Fruit fly (Drosophila melanogaster) whole organism, adult: ENCODE results near the gene ova.

Source experiments
- CG11617 ChIP-seq: fragments of 200-800 bp; sonication (Bioruptor generic); optimal IDR thresholded peaks from 2 replicates; lab custom pipeline; 2017; ENCODE audit warnings: mild to moderate bottlenecking, missing biosample characterization, missing genetic modification reagents, missing genetic modification characterization
- CG12768 ChIP-seq: fragments of 200-800 bp; sonication (Bioruptor generic); optimal IDR thresholded peaks from 2 replicates; lab custom pipeline; 2017; ENCODE audit warnings: missing biosample characterization, missing genetic modification characterization, mild to moderate bottlenecking, moderate library complexity, missing genetic modification reagents
- CG14711 ChIP-seq: fragments of 200-800 bp; sonication (Bioruptor generic); optimal IDR thresholded peaks from 2 replicates; lab custom pipeline; 2018; ENCODE audit warnings: missing biosample characterization, mild to moderate bottlenecking, missing genetic modification characterization, moderate library complexity
- CG1620 ChIP-seq: fragments of 200-800 bp; sonication (Bioruptor generic); optimal IDR thresholded peaks from 2 replicates; lab custom pipeline; 2016; ENCODE audit warnings: missing biosample characterization, missing genetic modification characterization
- CG33017 ChIP-seq: fragments of 200-800 bp; sonication (Bioruptor generic); optimal IDR thresholded peaks from 2 replicates; lab custom pipeline; 2018; ENCODE audit warnings: missing biosample characterization, mild to moderate bottlenecking, missing genetic modification characterization, moderate library complexity
- CG5204 ChIP-seq: fragments of 200-800 bp; sonication (Bioruptor generic); optimal IDR thresholded peaks from 2 replicates; lab custom pipeline; 2016; ENCODE audit warnings: missing biosample characterization, missing genetic modification characterization
- CG7045 ChIP-seq: fragments of 200-800 bp; sonication (Bioruptor generic); optimal IDR thresholded peaks from 2 replicates; lab custom pipeline; 2017; ENCODE audit warnings: missing biosample characterization, mild to moderate bottlenecking, missing genetic modification characterization
- CG7101 ChIP-seq: fragments of 200-800 bp; sonication (Bioruptor generic); optimal IDR thresholded peaks from 2 replicates; lab custom pipeline; 2018; ENCODE audit warnings: missing biosample characterization, mild to moderate bottlenecking, missing genetic modification characterization, moderate library complexity
- Clk ChIP-seq: fragments of 200-800 bp; sonication (Bioruptor generic); optimal IDR thresholded peaks from 2 replicates; lab custom pipeline; 2017; ENCODE audit warnings: missing biosample characterization, missing genetic modification characterization
- Crg-1 ChIP-seq: fragments of 200-800 bp; sonication (Bioruptor generic); optimal IDR thresholded peaks from 2 replicates; lab custom pipeline; 2016; ENCODE audit warnings: missing biosample characterization, missing genetic modification characterization
- Hr96 ChIP-seq: fragments of 200-800 bp; sonication (Bioruptor generic); optimal IDR thresholded peaks from 2 replicates; lab custom pipeline; 2016; ENCODE audit warnings: missing biosample characterization, missing genetic modification characterization
- Mnt ChIP-seq: fragments of 200-800 bp; sonication (Bioruptor generic); optimal IDR thresholded peaks from 2 replicates; lab custom pipeline; 2016; ENCODE audit warnings: missing biosample characterization, mild to moderate bottlenecking, missing genetic modification characterization
- bab1 ChIP-seq: fragments of 200-800 bp; sonication (Bioruptor generic); optimal IDR thresholded peaks from 3 replicates; lab custom pipeline; 2019; ENCODE audit warnings: missing biosample characterization, mild to moderate bottlenecking, missing genetic modification characterization, moderate library complexity
- cic ChIP-seq: fragments of 200-800 bp; sonication (Bioruptor generic); optimal IDR thresholded peaks from 2 replicates; lab custom pipeline; 2017; ENCODE audit warnings: missing biosample characterization, mild to moderate bottlenecking, missing genetic modification characterization, moderate library complexity
- cnc ChIP-seq, 2 experiments: fragments of >200 bp; optimal IDR thresholded peaks; 2 replicates each; lab custom pipeline; 2017
- kay ChIP-seq: fragments of 200-800 bp; sonication (Bioruptor generic); peaks from one replicate; lab custom pipeline; 2016; ENCODE audit warnings: missing biosample characterization, missing genetic modification characterization, borderline replicate concordance
- ovo ChIP-seq: fragments of 200-800 bp; sonication (Bioruptor generic); optimal IDR thresholded peaks from 2 replicates; lab custom pipeline; 2016; ENCODE audit warnings: missing biosample characterization, missing genetic modification characterization
- pad ChIP-seq: fragments of 200-800 bp; sonication (Bioruptor generic); optimal IDR thresholded peaks from 3 replicates; lab custom pipeline; 2017; ENCODE audit warnings: missing biosample characterization, missing genetic modification characterization, mild to moderate bottlenecking, moderate library complexity, missing genetic modification reagents
- tj ChIP-seq: fragments of 200-800 bp; sonication (Bioruptor generic); optimal IDR thresholded peaks from 3 replicates; lab custom pipeline; 2017; ENCODE audit warnings: missing biosample characterization, mild to moderate bottlenecking, missing genetic modification characterization, moderate library complexity
- toe ChIP-seq: fragments of 200-800 bp; sonication (Bioruptor generic); optimal IDR thresholded peaks from 2 replicates; lab custom pipeline; 2016; ENCODE audit warnings: missing biosample characterization, missing genetic modification characterization

The ova gene

DNA sequence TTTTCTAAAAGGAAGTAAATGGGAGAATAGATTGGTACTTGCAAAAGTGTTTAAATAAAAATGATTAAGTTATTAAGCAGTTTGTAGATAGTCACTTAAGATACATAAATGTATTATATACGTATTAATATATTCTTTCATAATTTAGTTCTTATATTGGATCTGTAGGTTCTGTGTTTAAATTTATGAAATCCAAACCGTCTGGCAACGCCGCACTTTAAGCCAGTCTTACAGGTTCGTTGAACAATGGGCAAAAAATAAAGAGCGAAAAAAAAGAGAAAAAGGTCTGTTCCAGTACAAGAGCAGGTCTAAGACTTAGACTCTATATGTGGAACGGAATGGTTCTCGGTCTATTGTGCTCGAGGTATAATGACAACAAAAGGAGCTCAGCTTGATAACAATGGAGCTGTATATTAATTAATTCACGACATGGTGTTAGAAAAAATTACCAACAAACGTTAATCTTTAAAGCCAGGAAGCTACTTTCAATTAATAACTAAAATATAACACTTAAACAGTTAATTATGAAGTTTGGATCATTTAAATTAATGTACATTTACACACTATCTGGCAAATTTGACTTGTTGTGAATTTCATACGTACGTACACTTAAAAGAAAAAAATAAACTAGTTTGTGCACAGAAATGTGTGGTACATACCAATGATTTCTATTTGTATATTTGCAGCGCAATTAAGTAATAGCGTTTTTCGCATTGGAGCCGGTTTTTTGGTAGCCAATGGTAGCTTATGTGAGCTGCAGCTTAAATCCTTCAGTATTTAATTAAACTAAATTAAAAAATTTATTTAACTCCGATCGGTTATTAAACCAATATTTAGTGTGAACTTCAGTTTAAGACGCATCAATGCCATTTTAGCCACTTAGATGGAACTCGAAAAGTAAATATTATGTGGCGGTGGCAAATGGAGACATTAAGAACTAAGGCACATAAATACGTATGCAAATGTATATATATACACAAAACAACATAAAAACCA is 22.4 kb downstream of the ova start, which contains the start of gene CG5731:
Gene CG5731 (minus strand): TSS at position 946 of the 996 bp plus-strand sequence.
- TF ChIP-seq CG7101 (tag; lab: Kevin White, UChicago) (no peak), Mnt (GFP tag; lab: Kevin White, UChicago) (no peak), toe (GFP tag; lab: Kevin White, UChicago) (no peak), CG11617 (GFP tag; lab: Kevin White, UChicago) (no peak), kay (GFP tag; lab: Kevin White, UChicago) (peak; percentile 76), Clk (GFP tag; lab: Kevin White, UChicago) (no peak), pad (GFP tag; lab: Kevin White, UChicago) (no peak)

DNA sequence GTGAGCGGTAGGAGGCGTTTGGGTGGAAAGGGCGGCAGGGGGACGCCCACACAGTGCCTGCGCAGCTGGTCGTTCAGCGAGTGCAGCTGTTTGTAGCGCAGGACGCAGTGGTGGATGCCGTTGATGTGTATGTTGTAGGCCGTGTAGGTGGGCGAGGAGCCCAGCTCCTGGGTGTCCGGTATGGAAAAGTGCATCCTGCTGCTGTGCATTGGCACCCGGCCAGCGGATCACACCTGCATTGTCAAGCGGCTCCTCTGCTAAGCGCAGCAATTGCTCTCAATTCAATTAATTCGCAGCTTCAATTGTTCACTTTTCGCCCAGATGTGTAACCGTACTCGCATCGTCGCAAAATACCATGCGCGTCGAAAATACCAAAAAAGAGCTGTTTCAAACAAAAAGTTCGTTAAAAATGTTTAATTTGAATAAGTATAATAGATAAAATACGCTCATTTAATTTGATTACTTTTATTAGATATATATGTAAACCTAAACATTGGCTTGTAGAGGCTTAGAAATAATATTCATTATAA is 24.8 kb downstream of the ova start, which contains the start of gene Snx17:
Gene Snx17 (minus strand): TSS at position 329 of the 530 bp plus-strand sequence.
- no peak for TF ChIP-seq CG7101 (tag; lab: Kevin White, UChicago)
- TF ChIP-seq cic (GFP tag; lab: Kevin White, UChicago), result no peak

DNA sequence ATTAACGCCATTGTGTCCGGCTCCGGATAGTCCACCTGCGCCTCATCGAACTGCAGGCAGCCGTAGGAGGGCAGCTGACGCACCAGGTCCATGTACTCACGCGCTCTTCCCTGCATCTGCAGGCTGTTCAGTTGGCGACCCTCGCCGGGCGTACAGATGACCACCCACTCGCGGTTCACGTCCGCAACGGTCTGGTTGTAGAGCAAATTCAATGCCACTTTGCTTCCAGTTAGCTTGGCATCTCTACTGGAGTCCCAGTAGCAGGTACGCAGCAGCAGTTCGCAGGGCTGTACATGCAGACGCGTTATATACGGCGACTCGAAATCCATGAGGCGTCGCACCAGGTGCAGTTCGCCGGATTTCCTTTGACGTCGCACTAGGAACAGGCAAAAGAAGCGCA is 25.6 kb downstream of the ova start:
- TF ChIP-seq ovo (GFP tag; lab: Kevin White, UChicago) (no peak), kay (GFP tag; lab: Kevin White, UChicago) (no peak), Crg-1 (GFP tag; lab: Kevin White, UChicago) (no peak), CG12768 (GFP tag; lab: Kevin White, UChicago) (no peak), cic (GFP tag; lab: Kevin White, UChicago) (no peak), cnc (optimal IDR thresholded peaks at IDR 0.05; lab: Kevin White, UChicago) (no peak), CG14711 (tag; lab: Kevin White, UChicago) (no peak), CG7101 (tag; lab: Kevin White, UChicago) (no peak), CG11617 (GFP tag; lab: Kevin White, UChicago) (no peak), pad (GFP tag; lab: Kevin White, UChicago) (no peak), CG7045 (GFP tag; lab: Kevin White, UChicago) (no peak), Mnt (GFP tag; lab: Kevin White, UChicago) (no peak), CG1620 (GFP tag; lab: Kevin White, UChicago) (no peak), Clk (GFP tag; lab: Kevin White, UChicago) (no peak), Hr96 (GFP tag; lab: Kevin White, UChicago) (no peak), bab1 (GFP tag; lab: Kevin White, UChicago) (no peak), toe (GFP tag; lab: Kevin White, UChicago) (no peak), tj (GFP tag; lab: Kevin White, UChicago) (no peak), CG33017 (no peak), CG5204 (GFP tag; lab: Kevin White, UChicago) (no peak)

DNA sequence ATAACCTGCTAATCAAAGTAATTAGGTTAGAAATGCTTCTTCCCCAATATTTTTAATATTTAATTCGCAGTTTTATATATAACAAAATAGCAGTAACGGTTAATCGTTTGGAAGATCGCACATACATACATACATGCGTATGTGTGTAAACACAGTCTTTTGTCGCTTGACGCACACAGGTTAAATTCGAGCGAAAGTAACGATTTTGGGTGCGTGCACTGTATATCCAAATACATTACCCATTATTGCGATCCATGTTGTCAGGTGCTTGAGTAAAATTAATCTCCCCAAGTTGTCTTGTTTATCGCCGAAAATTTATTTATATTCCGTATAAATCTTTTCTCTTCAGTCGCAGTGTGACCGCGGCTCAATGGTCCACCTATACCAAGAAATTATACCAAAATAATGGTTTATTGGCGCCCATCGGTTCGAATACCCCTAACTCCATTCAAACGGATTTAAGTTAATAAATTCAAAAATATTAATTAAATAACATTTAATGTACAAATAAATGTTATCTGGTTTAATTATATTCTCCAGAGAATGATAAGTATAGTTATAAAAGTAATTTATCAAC is 27.5 kb downstream of the ova start, which contains the start of gene CG34159:
Gene CG34159 (minus strand): TSS at position 385 of the 577 bp plus-strand sequence.
- TF ChIP-seq ovo (GFP tag; lab: Kevin White, UChicago) (peak; percentile 73), CG11617 (GFP tag; lab: Kevin White, UChicago) (no peak), bab1 (GFP tag; lab: Kevin White, UChicago) (peak; percentile 42)

DNA sequence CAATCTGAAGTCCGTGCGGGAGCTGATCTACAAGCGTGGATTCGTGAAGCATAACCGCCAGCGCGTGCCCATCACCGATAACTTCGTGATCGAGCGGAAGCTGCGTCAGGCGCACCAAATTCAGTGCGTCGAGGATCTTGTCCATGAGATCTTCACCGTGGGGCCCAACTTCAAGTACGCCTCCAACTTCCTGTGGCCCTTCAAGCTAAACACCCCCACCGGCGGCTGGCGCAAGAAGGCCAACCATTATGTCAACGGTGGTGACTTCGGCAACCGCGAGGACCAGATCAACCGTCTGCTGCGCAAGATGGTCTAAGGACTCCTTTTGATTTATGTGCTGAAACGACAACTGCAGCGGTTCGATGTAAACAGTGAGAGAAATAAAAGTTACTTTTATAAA is 29.7 kb downstream of the ova start:
- TF ChIP-seq CG14711 (tag; lab: Kevin White, UChicago) (no peak), Crg-1 (GFP tag; lab: Kevin White, UChicago) (no peak), CG33017 (no peak), bab1 (GFP tag; lab: Kevin White, UChicago) (no peak), CG12768 (GFP tag; lab: Kevin White, UChicago) (no peak), pad (GFP tag; lab: Kevin White, UChicago) (no peak)

DNA sequence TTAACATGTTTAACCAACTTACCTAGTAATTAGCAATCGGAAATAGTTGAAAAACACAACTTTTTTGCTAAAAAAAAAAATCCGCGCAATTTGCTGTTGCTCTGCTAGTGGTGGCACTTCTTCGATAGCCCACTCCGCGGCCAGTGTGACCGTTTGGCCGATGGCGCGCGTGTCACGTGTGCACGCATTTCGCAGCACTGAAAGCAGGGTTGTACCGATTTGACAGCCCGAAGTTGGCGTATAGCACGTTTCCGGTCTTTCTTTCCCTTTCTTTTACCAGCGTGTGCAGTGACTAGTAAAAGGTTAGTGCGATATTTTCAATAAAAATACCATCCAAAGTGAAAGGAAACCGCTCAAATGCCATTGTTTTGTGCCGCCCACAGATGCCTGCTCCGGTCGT is 30.6 kb downstream of the ova start, which contains the start of the genes Ripalpha and RpL7:
Gene Ripalpha (minus strand): TSS at position 128 of the 400 bp plus-strand sequence.
Gene RpL7 (plus strand): TSS at position 158 of the 400 bp plus-strand sequence.
- TF ChIP-seq bab1 (GFP tag; lab: Kevin White, UChicago), result peak; percentile 94
- TF ChIP-seq tj (GFP tag; lab: Kevin White, UChicago), result peak; percentile 89
- TF ChIP-seq CG1620 (GFP tag; lab: Kevin White, UChicago), result peak; percentile 99
- peak; percentile 93 for TF ChIP-seq CG14711 (tag; lab: Kevin White, UChicago)
- TF ChIP-seq Crg-1 (GFP tag; lab: Kevin White, UChicago), result peak; percentile 99
- peak; percentile 94 for TF ChIP-seq toe (GFP tag; lab: Kevin White, UChicago)
- peak; percentile 99 for TF ChIP-seq ovo (GFP tag; lab: Kevin White, UChicago)
- peak; percentile 93 for TF ChIP-seq cic (GFP tag; lab: Kevin White, UChicago)
- peak; percentile 97 for TF ChIP-seq CG7045 (GFP tag; lab: Kevin White, UChicago)
- TF ChIP-seq kay (GFP tag; lab: Kevin White, UChicago), result no peak
- TF ChIP-seq CG11617 (GFP tag; lab: Kevin White, UChicago), result peak; percentile 98
- TF ChIP-seq CG12768 (GFP tag; lab: Kevin White, UChicago), result peak; percentile 96
- TF ChIP-seq cnc (optimal IDR thresholded peaks at IDR 0.05; lab: Kevin White, UChicago), result no peak
- TF ChIP-seq Clk (GFP tag; lab: Kevin White, UChicago), result peak; percentile 94
- TF ChIP-seq CG5204 (GFP tag; lab: Kevin White, UChicago), result no peak
- peak; percentile 99 for TF ChIP-seq Mnt (GFP tag; lab: Kevin White, UChicago)
- peak; percentile 90 for TF ChIP-seq CG33017
- peak; percentile 98 for TF ChIP-seq CG7101 (tag; lab: Kevin White, UChicago)
- no peak for TF ChIP-seq Hr96 (GFP tag; lab: Kevin White, UChicago)
- peak; percentile 93 for TF ChIP-seq pad (GFP tag; lab: Kevin White, UChicago)
